Fruit fly (Drosophila melanogaster) whole organism, embryonic: ENCODE measurements around the gene CG11581.

Experiments used
- CG10209 ChIP-seq: fragments of 200-800 bp; sonication (Bioruptor generic); optimal IDR thresholded peaks from 3 replicates; lab custom pipeline; 2017; ENCODE audit warnings: missing biosample characterization, mild to moderate bottlenecking, missing genetic modification characterization, missing genetic modification reagents
- CG10462 ChIP-seq: fragments of 200-800 bp; sonication (Bioruptor generic); optimal IDR thresholded peaks from 2 replicates; lab custom pipeline; 2016; ENCODE audit warnings: missing biosample characterization, missing genetic modification characterization
- CG10543 ChIP-seq: fragments of 200-800 bp; sonication (Bioruptor generic); optimal IDR thresholded peaks from 3 replicates; lab custom pipeline; 2017; ENCODE audit warnings: missing biosample characterization, mild to moderate bottlenecking, missing genetic modification characterization, moderate library complexity
- CG11504 ChIP-seq: fragments of 200-800 bp; sonication (Bioruptor generic); optimal IDR thresholded peaks from 3 replicates; lab custom pipeline; 2019; ENCODE audit warnings: missing biosample characterization, mild to moderate bottlenecking, missing genetic modification characterization, moderate library complexity
- CG12659 ChIP-seq: fragments of 200-800 bp; sonication (Bioruptor generic); optimal IDR thresholded peaks from 3 replicates; lab custom pipeline; 2017; ENCODE audit warnings: mild to moderate bottlenecking, missing biosample characterization, missing genetic modification reagents, missing genetic modification characterization
- CG14860 ChIP-seq: fragments of 200-800 bp; sonication (Bioruptor generic); IDR thresholded peaks from 3 replicates; pipeline ENCODE4 v1.3.6; 2022; ENCODE audit warnings: missing biosample characterization, missing genetic modification characterization; ENCODE audit not compliant: partially characterized antibody
- CG16815 ChIP-seq: fragments of 200-800 bp; sonication (Bioruptor generic); optimal IDR thresholded peaks from 3 replicates; lab custom pipeline; 2017; ENCODE audit warnings: missing biosample characterization, mild to moderate bottlenecking, missing genetic modification characterization
- CG1832 ChIP-seq: fragments of 200-800 bp; sonication (Bioruptor generic); optimal IDR thresholded peaks from 2 replicates; lab custom pipeline; 2017; ENCODE audit warnings: missing biosample characterization, mild to moderate bottlenecking, missing genetic modification characterization, inconsistent platforms
- CG18619 ChIP-seq: fragments of 200-800 bp; sonication (Bioruptor generic); optimal IDR thresholded peaks from 3 replicates; lab custom pipeline; 2017; ENCODE audit warnings: missing biosample characterization, mild to moderate bottlenecking, missing genetic modification characterization
- CG2678 ChIP-seq: fragments of 200-800 bp; sonication (Bioruptor generic); optimal IDR thresholded peaks from 3 replicates; lab custom pipeline; 2019; ENCODE audit warnings: missing biosample characterization, mild to moderate bottlenecking, missing genetic modification characterization, moderate library complexity
- CG30020 ChIP-seq: fragments of 200-800 bp; optimal IDR thresholded peaks from 2 replicates; lab custom pipeline; 2019; ENCODE audit warnings: missing biosample characterization, mild to moderate bottlenecking, missing genetic modification characterization, moderate library complexity
- CG30431 ChIP-seq: fragments of 200-800 bp; sonication (Bioruptor generic); optimal IDR thresholded peaks from 2 replicates; lab custom pipeline; 2017; ENCODE audit warnings: missing biosample characterization, missing genetic modification characterization
- CG3065 ChIP-seq: fragments of 200-800 bp; sonication (Bioruptor generic); optimal IDR thresholded peaks from 2 replicates; lab custom pipeline; 2016; ENCODE audit warnings: missing biosample characterization, missing genetic modification characterization
- CG31224 ChIP-seq: fragments of 200-800 bp; sonication (Bioruptor generic); IDR thresholded peaks from 2 replicates; pipeline ENCODE4 v1.3.6; 2022; ENCODE audit warnings: missing biosample characterization, missing genetic modification characterization
- CG31441 ChIP-seq: fragments of 200-800 bp; sonication (Bioruptor generic); IDR thresholded peaks from 2 replicates; pipeline ENCODE4 v1.3.6; 2022; ENCODE audit warnings: missing biosample characterization, missing genetic modification characterization
- CG32767 ChIP-seq: fragments of 200-800 bp; sonication (Bioruptor generic); IDR thresholded peaks from 2 replicates; pipeline ENCODE4 v1.3.6; 2022; ENCODE audit warnings: missing biosample characterization, missing genetic modification characterization
- CG6654 ChIP-seq: fragments of 200-800 bp; sonication (Bioruptor generic); optimal IDR thresholded peaks from 2 replicates; lab custom pipeline; 2017; ENCODE audit warnings: missing biosample characterization, mild to moderate bottlenecking, missing genetic modification characterization
- CG6813 ChIP-seq: fragments of 200-800 bp; sonication (Bioruptor generic); optimal IDR thresholded peaks from 2 replicates; lab custom pipeline; 2017; ENCODE audit warnings: missing biosample characterization, missing genetic modification characterization, mild to moderate bottlenecking, moderate library complexity, missing genetic modification reagents
- CG9876 ChIP-seq: fragments of 200-800 bp; sonication (Bioruptor generic); optimal IDR thresholded peaks from 2 replicates; lab custom pipeline; 2016; ENCODE audit warnings: missing biosample characterization, missing genetic modification characterization
- Dref ChIP-seq: fragments of 200-800 bp; sonication (Bioruptor generic); IDR thresholded peaks from 2 replicates; pipeline ENCODE4 v1.3.6; 2022; ENCODE audit warnings: missing biosample characterization, missing genetic modification characterization
- Eip74EF ChIP-seq, 2 experiments: fragments of 200-800 bp in 1 of 2; fragments of >200 bp in 1 of 2; sonication (Bioruptor generic) in 1 of 2; optimal IDR thresholded peaks; 2 replicates each; lab custom pipeline; 2017 to 2019; ENCODE audit warnings: missing biosample characterization in 2 of 2, missing genetic modification characterization in 2 of 2, mild to moderate bottlenecking in 1 of 2, moderate library complexity in 1 of 2
- Fer3 ChIP-seq: fragments of 200-800 bp; sonication (Bioruptor generic); optimal IDR thresholded peaks from 2 replicates; lab custom pipeline; 2018; ENCODE audit warnings: missing biosample characterization, mild to moderate bottlenecking, missing genetic modification characterization, moderate library complexity
- Hmr ChIP-seq: fragments of 200-800 bp; sonication (Bioruptor generic); optimal IDR thresholded peaks from 3 replicates; lab custom pipeline; 2017; ENCODE audit warnings: mild to moderate bottlenecking, missing biosample characterization, missing genetic modification reagents, missing genetic modification characterization
- Hr39 ChIP-seq: fragments of >200 bp; optimal IDR thresholded peaks from 2 replicates; lab custom pipeline; 2017
- Lim3 ChIP-seq: fragments of 200-800 bp; sonication (Bioruptor generic); IDR thresholded peaks from 2 replicates; pipeline ENCODE4 v1.3.6; 2022; ENCODE audit warnings: missing biosample characterization, missing genetic modification characterization
- Med ChIP-seq: fragments of 200-800 bp; sonication (Bioruptor generic); peaks from one replicate; lab custom pipeline; 2016; ENCODE audit warnings: missing biosample characterization, missing genetic modification characterization, mild to moderate bottlenecking, inconsistent platforms, moderate library complexity
- NK7.1 ChIP-seq: fragments of 200-800 bp; sonication (Bioruptor generic); optimal IDR thresholded peaks from 3 replicates; lab custom pipeline; 2016; ENCODE audit warnings: missing biosample characterization, missing genetic modification characterization
- Nf-YA ChIP-seq: fragments of 200-800 bp; sonication (Bioruptor generic); IDR thresholded peaks from 2 replicates; pipeline ENCODE4 v1.3.6; 2022; ENCODE audit warnings: missing biosample characterization, missing genetic modification characterization
- Sry-δ ChIP-seq: fragments of 200-800 bp; sonication (Bioruptor generic); optimal IDR thresholded peaks from 2 replicates; lab custom pipeline; 2016; ENCODE audit warnings: missing biosample characterization, missing genetic modification characterization
- bigmax ChIP-seq: fragments of 200-800 bp; sonication (Bioruptor generic); optimal IDR thresholded peaks from 2 replicates; lab custom pipeline; 2018; ENCODE audit warnings: missing biosample characterization, mild to moderate bottlenecking, missing genetic modification characterization
- cato ChIP-seq: fragments of 200-800 bp; sonication (Bioruptor generic); optimal IDR thresholded peaks from 2 replicates; lab custom pipeline; 2016; ENCODE audit warnings: missing biosample characterization, missing genetic modification characterization, borderline replicate concordance
- cg ChIP-seq: fragments of 200-800 bp; sonication (Bioruptor generic); optimal IDR thresholded peaks from 3 replicates; lab custom pipeline; 2019; ENCODE audit warnings: missing biosample characterization, mild to moderate bottlenecking, missing genetic modification characterization, moderate library complexity
- ci ChIP-seq: fragments of 200-800 bp; sonication (Bioruptor generic); IDR thresholded peaks from 3 replicates; pipeline ENCODE4 v1.3.6; 2022; ENCODE audit warnings: missing biosample characterization, missing genetic modification characterization
- dati ChIP-seq: fragments of 200-800 bp; sonication (Bioruptor generic); IDR thresholded peaks from 2 replicates; pipeline ENCODE4 v1.3.6; 2022; ENCODE audit warnings: missing biosample characterization, missing genetic modification characterization
- disco-r ChIP-seq: fragments of 200-800 bp; sonication (Bioruptor generic); optimal IDR thresholded peaks from 2 replicates; lab custom pipeline; 2016; ENCODE audit warnings: missing biosample characterization, missing genetic modification characterization
- en ChIP-seq: fragments of 200-800 bp; sonication (Bioruptor generic); optimal IDR thresholded peaks from 2 replicates; lab custom pipeline; 2016; ENCODE audit warnings: missing biosample characterization, missing genetic modification characterization
- eyg ChIP-seq: fragments of 200-800 bp; sonication (Bioruptor generic); optimal IDR thresholded peaks from 3 replicates; lab custom pipeline; 2016; ENCODE audit warnings: missing biosample characterization, missing genetic modification characterization
- ind ChIP-seq: fragments of 200-800 bp; sonication (Bioruptor generic); optimal IDR thresholded peaks from 3 replicates; lab custom pipeline; 2016; ENCODE audit warnings: missing biosample characterization, missing genetic modification characterization
- jumu ChIP-seq: fragments of 200-800 bp; sonication (Bioruptor generic); optimal IDR thresholded peaks from 3 replicates; lab custom pipeline; 2016; ENCODE audit warnings: missing biosample characterization, missing genetic modification characterization
- kay ChIP-seq: fragments of 200-800 bp; sonication (Bioruptor generic); optimal IDR thresholded peaks from 2 replicates; lab custom pipeline; 2016; ENCODE audit warnings: missing biosample characterization, missing genetic modification characterization
- mirr ChIP-seq: fragments of 200-800 bp; sonication (Bioruptor generic); optimal IDR thresholded peaks from 3 replicates; lab custom pipeline; 2018; ENCODE audit warnings: missing biosample characterization, mild to moderate bottlenecking, missing genetic modification characterization
- nau ChIP-seq: fragments of 200-800 bp; sonication (Bioruptor generic); optimal IDR thresholded peaks from 3 replicates; lab custom pipeline; 2017; ENCODE audit warnings: missing biosample characterization, mild to moderate bottlenecking, missing genetic modification characterization, missing genetic modification reagents
- sc ChIP-seq, 3 experiments: fragments of >200 bp in 2 of 3; fragments of 200-800 bp in 1 of 3; sonication (Bioruptor generic) in 1 of 3; optimal IDR thresholded peaks; 2 replicates in 2 of 3; 3 replicates in 1 of 3; lab custom pipeline; 2017; ENCODE audit warnings: mild to moderate bottlenecking in 1 of 3, missing biosample characterization in 1 of 3, missing genetic modification characterization in 1 of 3, missing genetic modification reagents in 1 of 3
- sens ChIP-seq: fragments of 200-800 bp; sonication (Bioruptor generic); peaks from one replicate; lab custom pipeline; 2016; ENCODE audit warnings: missing biosample characterization, missing genetic modification characterization
- shn ChIP-seq: fragments of 200-800 bp; sonication (Bioruptor generic); optimal IDR thresholded peaks from 3 replicates; lab custom pipeline; 2016; ENCODE audit warnings: missing biosample characterization, missing genetic modification characterization
- tna ChIP-seq: fragments of 200-800 bp; sonication (Bioruptor generic); IDR thresholded peaks from 2 replicates; pipeline ENCODE4 v1.3.6; 2022; ENCODE audit warnings: missing biosample characterization, missing genetic modification characterization; ENCODE audit not compliant: partially characterized antibody
- ttk ChIP-seq: fragments of 200-800 bp; sonication (Bioruptor generic); IDR thresholded peaks from 2 replicates; pipeline ENCODE4 v2.1.2; 2022; ENCODE audit warnings: missing biosample characterization, missing genetic modification characterization
- tx ChIP-seq: fragments of 200-800 bp; sonication (Bioruptor generic); optimal IDR thresholded peaks from 2 replicates; lab custom pipeline; 2016; ENCODE audit warnings: missing biosample characterization, missing genetic modification characterization
- vvl ChIP-seq: fragments of 200-800 bp; sonication (Bioruptor generic); IDR thresholded peaks from 2 replicates; pipeline ENCODE4 v1.3.6; 2022; ENCODE audit warnings: missing biosample characterization, missing genetic modification characterization
- zen2 ChIP-seq: fragments of 200-800 bp; sonication (Bioruptor generic); IDR thresholded peaks from 3 replicates; pipeline ENCODE4 v1.3.6; 2022; ENCODE audit warnings: missing biosample characterization, missing genetic modification characterization; ENCODE audit not compliant: partially characterized antibody

Gene CG11581

dm6 chrX:14211250-14211944 lies 34.7 kb downstream of the CG11581 start (continued):
- peak; percentile 45 for TF ChIP-seq cg (GFP tag; lab: Kevin White, UChicago)
- TF ChIP-seq dati, result no peak
- TF ChIP-seq ci (GFP tag; lab: Robert Waterston, UW), result no peak
- TF ChIP-seq CG14860 (GFP tag; lab: Robert Waterston, UW), result no peak
- TF ChIP-seq eyg, result no peak
- TF ChIP-seq CG6813, result no peak
- TF ChIP-seq CG18619, result peak; percentile 1
- TF ChIP-seq CG30020 (tag; lab: Kevin White, UChicago), result no peak
- TF ChIP-seq Lim3 (GFP tag; lab: Robert Waterston, UW), result no peak
- no peak for TF ChIP-seq sc (optimal IDR thresholded peaks at IDR 0.05; lab: Kevin White, UChicago)
- TF ChIP-seq sc (GFP tag; optimal IDR thresholded peaks at IDR 0.05; lab: Kevin White, UChicago), result no peak
- TF ChIP-seq CG3065 (GFP tag; lab: Kevin White, UChicago), result no peak
- 0 out of 2 replicates have a peak, but pooled peaks have one; percentile 10 for TF ChIP-seq CG31441 (GFP tag; lab: Robert Waterston, UW)
- TF ChIP-seq CG10462, result no peak
- no peak for TF ChIP-seq nau
- TF ChIP-seq CG9876, result no peak
- TF ChIP-seq Med (GFP tag; lab: Kevin White, UChicago), result peak; percentile 81
- no peak for TF ChIP-seq ttk
- TF ChIP-seq tx, result no peak
- TF ChIP-seq CG6654 (GFP tag; lab: Kevin White, UChicago), result no peak
- no peak for TF ChIP-seq Hmr
- no peak for TF ChIP-seq CG10209 (GFP tag; lab: Kevin White, UChicago)
- TF ChIP-seq disco-r (GFP tag; lab: Kevin White, UChicago), result no peak
- TF ChIP-seq CG1832 (GFP tag; lab: Kevin White, UChicago), result no peak
- TF ChIP-seq Fer3 (tag; lab: Kevin White, UChicago), result no peak
- TF ChIP-seq CG30431 (GFP tag; lab: Kevin White, UChicago), result no peak
- TF ChIP-seq zen2 (GFP tag; lab: Robert Waterston, UW), result no peak
- no peak for TF ChIP-seq jumu (GFP tag; lab: Kevin White, UChicago)
- no peak for TF ChIP-seq bigmax (GFP tag; lab: Kevin White, UChicago)
- TF ChIP-seq CG16815 (GFP tag; lab: Kevin White, UChicago), result no peak
- no peak for TF ChIP-seq kay
- TF ChIP-seq CG2678 (tag; lab: Kevin White, UChicago), result peak; percentile 9
- TF ChIP-seq NK7.1 (GFP tag; lab: Kevin White, UChicago), result no peak
- no peak for TF ChIP-seq ind (GFP tag; lab: Kevin White, UChicago)
- no peak for TF ChIP-seq Eip74EF (GFP tag; optimal IDR thresholded peaks at IDR 0.05; lab: Kevin White, UChicago)
- peak; percentile 28 for TF ChIP-seq CG11504 (tag; lab: Kevin White, UChicago)
- no peak for TF ChIP-seq cato (GFP tag; lab: Kevin White, UChicago)
- no peak for TF ChIP-seq en (GFP tag; lab: Kevin White, UChicago)
- no peak for TF ChIP-seq CG31224 (GFP tag; lab: Robert Waterston, UW)
- TF ChIP-seq CG12659 (GFP tag; lab: Kevin White, UChicago), result no peak
- TF ChIP-seq tna (GFP tag; lab: Robert Waterston, UW), result no peak
- TF ChIP-seq Dref, result no peak
- TF ChIP-seq CG10543 (GFP tag; lab: Kevin White, UChicago), result no peak
- TF ChIP-seq mirr (GFP tag; lab: Kevin White, UChicago), result no peak
- TF ChIP-seq Nf-YA (GFP tag; lab: Robert Waterston, UW), result no peak
- TF ChIP-seq vvl, result peak; percentile 44; the same call in 1 of the 2 replicates
- no peak for TF ChIP-seq CG32767 (GFP tag; lab: Robert Waterston, UW)
- TF ChIP-seq Sry-δ (GFP tag; lab: Kevin White, UChicago), result no peak
- TF ChIP-seq Hr39 (lab: Kevin White, UChicago), result no peak
- peak; percentile 39 for TF ChIP-seq sens (GFP tag; lab: Kevin White, UChicago)
- TF ChIP-seq shn, result no peak
